Worm (Caenorhabditis elegans): Measurements from ENCODE around the gene str-94.

The str-94 gene

ce11 chrV:9208878-9209277, 40.2 kb downstream of the str-94 start:
- TF ChIP-seq fos-1 (tag; optimal IDR thresholded peaks at IDR 0.05) (no peak), duxl-1 (tag; optimal IDR thresholded peaks at IDR 0.05; ENCODE audit: poor library complexity) (no peak), fkh-10 (GFP tag; optimal IDR thresholded peaks at IDR 0.05) (no peak), daf-16 (GFP tag; optimal IDR thresholded peaks at IDR 0.05) (peak in 1 of 2 experiments; percentile 1), daf-16 (tag; optimal IDR thresholded peaks at IDR 0.05) (no peak), lin-1 (GFP tag; IDR thresholded peaks at IDR 0.05) (no peak), unc-130 (GFP tag; optimal IDR thresholded peaks at IDR 0.05) (no peak), nhr-102 (tag; optimal IDR thresholded peaks at IDR 0.05) (no peak), nhr-76 (tag; optimal IDR thresholded peaks at IDR 0.05) (no peak), rbr-2 (tag; optimal IDR thresholded peaks at IDR 0.05) (peak; percentile 8), zfp-3 (GFP tag; conservative IDR thresholded peaks at IDR 0.05) (no peak)

ce11 chrV:9207377-9207776, 41.7 kb downstream of the str-94 start, which contains the start of gene inx-10:
TSS of gene inx-10 (minus strand) at chrV:9207477.
- TF ChIP-seq aly-2 (tag; optimal IDR thresholded peaks at IDR 0.05) = no peak
- TF ChIP-seq nhr-28 (tag; optimal IDR thresholded peaks at IDR 0.05) = no peak

- TF ChIP-seq nhr-77 (tag; optimal IDR thresholded peaks at IDR 0.05) = peak; percentile 20
- TF ChIP-seq mdt-29 (GFP tag; IDR thresholded peaks at IDR 0.05) = no peak
- 0 out of 2 replicates have a peak, but pooled peaks have one; percentile 53 for TF ChIP-seq php-3 (GFP tag; IDR thresholded peaks at IDR 0.05)
- TF ChIP-seq set-16 (GFP tag; IDR thresholded peaks at IDR 0.05) = no peak
- peak; percentile 28; the same call in 1 of the 2 replicates for TF ChIP-seq tra-1 (GFP tag; IDR thresholded peaks at IDR 0.05)
- no peak for TF ChIP-seq daf-16 (GFP tag; optimal IDR thresholded peaks at IDR 0.05)
- peak; percentile 63 for TF ChIP-seq daf-16 (tag; optimal IDR thresholded peaks at IDR 0.05)
- peak; percentile 68 for TF ChIP-seq nhr-28 (tag; optimal IDR thresholded peaks at IDR 0.05)
- TF ChIP-seq hlh-11 (tag; optimal IDR thresholded peaks at IDR 0.05) = peak; percentile 57
- TF ChIP-seq dve-1 (tag; optimal IDR thresholded peaks at IDR 0.05; ENCODE audit: insufficient read depth) = peak; percentile 74
- peak; percentile 95 for TF ChIP-seq pqm-1 (tag; optimal IDR thresholded peaks at IDR 0.05)
- peak; percentile 69 for TF ChIP-seq dmd-6 (GFP tag; IDR thresholded peaks at IDR 0.05)
Measured at ce11 chrV:9202710-9203109, 46.4 kb downstream of the str-94 start, which contains the start of gene asp-2. TSS of gene asp-2 (plus strand) at chrV:9203077.

ce11 chrV:9198887-9199286, 50.2 kb downstream of the str-94 start, which contains the start of gene str-177:
TSS of gene str-177 (minus strand) at chrV:9198987.
- TF ChIP-seq ZK337.2 (GFP tag; IDR thresholded peaks at IDR 0.05) = no peak
